Worm (Caenorhabditis elegans) whole organism, L1 larva: ENCODE results near the gene rpt-3.

Experiments
- C34B4.2 ChIP-seq: sonication (generic microtip); optimal IDR thresholded peaks from 2 replicates; lab custom pipeline; 2017; ENCODE audit warnings: mild to moderate bottlenecking, missing genetic modification characterization, missing compliant biosample characterization
- F16B12.6 ChIP-seq: fragments of 150-350 bp; optimal IDR thresholded peaks from 2 replicates; lab custom pipeline; 2014; ENCODE audit warnings: missing biosample characterization, missing genetic modification characterization
- blmp-1 ChIP-seq: fragments of 150-350 bp; optimal IDR thresholded peaks from 2 replicates; lab custom pipeline; 2014; ENCODE audit warnings: missing biosample characterization, missing genetic modification characterization
- ceh-8 ChIP-seq: fragments of 200-800 bp; sonication (Bioruptor generic); optimal IDR thresholded peaks from 2 replicates; lab custom pipeline; 2018; ENCODE audit warnings: mild to moderate bottlenecking, missing genetic modification characterization, moderate library complexity, missing compliant biosample characterization
- ceh-82 ChIP-seq, 3 experiments: fragments of 150-350 bp in 1 of 3; sonication (generic microtip) in 2 of 3; optimal IDR thresholded peaks; 2 replicates each; lab custom pipeline; 2014 to 2017; ENCODE audit warnings: missing biosample characterization in 3 of 3, missing genetic modification characterization in 3 of 3
- dpl-1 ChIP-seq, 3 experiments: fragments of 150-350 bp in 2 of 3; sonication (generic microtip) in 1 of 3; optimal IDR thresholded peaks; 2 replicates each; lab custom pipeline; 2014 to 2017; ENCODE audit warnings: missing biosample characterization in 3 of 3, missing genetic modification characterization in 3 of 3, missing genetic modification reagents in 3 of 3
- efl-1 ChIP-seq, 4 experiments: fragments of 150-350 bp; optimal IDR thresholded peaks in 3 of 4; peaks in 1 of 4; 1 replicate in 1 of 4; 2 replicates in 3 of 4; lab custom pipeline; 2014; ENCODE audit warnings: missing biosample characterization in 2 of 4, missing genetic modification characterization in 2 of 4, missing genetic modification reagents in 2 of 4
- efl-3 ChIP-seq: fragments of 200-800 bp; sonication (Bioruptor generic); optimal IDR thresholded peaks from 2 replicates; lab custom pipeline; 2018; ENCODE audit warnings: mild to moderate bottlenecking, missing genetic modification characterization, missing compliant biosample characterization
- egl-13 ChIP-seq: sonication (generic microtip); optimal IDR thresholded peaks from 2 replicates; lab custom pipeline; 2016; ENCODE audit warnings: missing genotype, missing genetic modification reagents, missing genetic modification characterization, missing compliant biosample characterization
- elt-2 ChIP-seq: sonication (generic microtip); optimal IDR thresholded peaks from 2 replicates; lab custom pipeline; 2016; ENCODE audit warnings: missing genetic modification characterization, mild to moderate bottlenecking, inconsistent platforms, missing compliant biosample characterization, missing genetic modification reagents
- elt-3 ChIP-seq, 6 experiments: fragments of 150-350 bp in 1 of 6; sonication (generic microtip); optimal IDR thresholded peaks; 2 replicates each; lab custom pipeline; 2017 to 2018; ENCODE audit warnings: missing biosample characterization in 6 of 6, missing genetic modification characterization in 6 of 6, inconsistent platforms in 1 of 6
- fkh-4 ChIP-seq: sonication (generic microtip); optimal IDR thresholded peaks from 2 replicates; lab custom pipeline; 2016; ENCODE audit warnings: missing compliant biosample characterization, missing genetic modification characterization, borderline replicate concordance
- fos-1 ChIP-seq: fragments of 150-350 bp; optimal IDR thresholded peaks from 2 replicates; lab custom pipeline; 2014; ENCODE audit warnings: missing biosample characterization, missing genetic modification characterization
- grh-1 ChIP-seq: fragments of 200-800 bp; sonication (Bioruptor generic); IDR thresholded peaks from 2 replicates; pipeline ENCODE4 v1.3.6; 2022; ENCODE audit warnings: missing genetic modification reagents, missing genetic modification characterization, missing compliant biosample characterization
- lin-13 ChIP-seq: fragments of 150-350 bp; optimal IDR thresholded peaks from 2 replicates; lab custom pipeline; 2014; ENCODE audit warnings: missing biosample characterization, missing genetic modification reagents, missing genetic modification characterization
- lin-35 ChIP-seq, 2 experiments: fragments of 150-350 bp; optimal IDR thresholded peaks; 2 replicates each; lab custom pipeline; 2014; ENCODE audit warnings: missing biosample characterization in 2 of 2, missing genetic modification characterization in 2 of 2, missing genetic modification reagents in 2 of 2
- lsy-2 ChIP-seq, 2 experiments: fragments of 150-350 bp; optimal IDR thresholded peaks; 2 replicates each; lab custom pipeline; 2014; ENCODE audit warnings: missing biosample characterization in 2 of 2, missing genetic modification characterization in 2 of 2
- mab-9 ChIP-seq: fragments of 200-800 bp; sonication (Bioruptor generic); IDR thresholded peaks from 2 replicates; pipeline ENCODE4 v1.3.6; 2022; ENCODE audit warnings: missing genetic modification reagents, missing genetic modification characterization, missing compliant biosample characterization
- nhr-12 ChIP-seq: sonication (generic microtip); optimal IDR thresholded peaks from 2 replicates; lab custom pipeline; 2017; ENCODE audit warnings: missing biosample characterization, missing genetic modification characterization
- nhr-19 ChIP-seq: fragments of 200-800 bp; sonication (Bioruptor generic); conservative IDR thresholded peaks from 2 replicates; pipeline ENCODE4 v1.3.6; 2022; ENCODE audit warnings: missing genetic modification characterization, missing compliant biosample characterization
- nhr-20 ChIP-seq: sonication (generic microtip); optimal IDR thresholded peaks from 2 replicates; lab custom pipeline; 2016; ENCODE audit warnings: mild to moderate bottlenecking, missing genetic modification characterization, missing compliant biosample characterization
- nhr-237 ChIP-seq: fragments of 150-350 bp; optimal IDR thresholded peaks from 2 replicates; lab custom pipeline; 2014; ENCODE audit warnings: missing biosample characterization, missing genetic modification characterization
- nhr-28 ChIP-seq: fragments of 150-350 bp; optimal IDR thresholded peaks from 2 replicates; lab custom pipeline; 2014; ENCODE audit warnings: missing biosample characterization, missing genetic modification characterization
- nhr-47 ChIP-seq: sonication (generic microtip); optimal IDR thresholded peaks from 2 replicates; lab custom pipeline; 2016; ENCODE audit warnings: mild to moderate bottlenecking, missing genetic modification characterization, moderate library complexity, missing compliant biosample characterization
- nhr-71 ChIP-seq: sonication (generic microtip); optimal IDR thresholded peaks from 2 replicates; lab custom pipeline; 2016; ENCODE audit warnings: mild to moderate bottlenecking, missing genetic modification characterization, moderate library complexity, missing compliant biosample characterization
- nhr-77 ChIP-seq: fragments of 150-350 bp; optimal IDR thresholded peaks from 2 replicates; lab custom pipeline; 2014; ENCODE audit warnings: missing biosample characterization, missing genetic modification characterization
- nhr-85 ChIP-seq: sonication (generic microtip); peaks from one replicate; lab custom pipeline; 2016; ENCODE audit warnings: missing genetic modification characterization, inconsistent platforms, missing compliant biosample characterization
- nhr-90 ChIP-seq: sonication (generic microtip); optimal IDR thresholded peaks from 2 replicates; lab custom pipeline; 2016; ENCODE audit warnings: mild to moderate bottlenecking, missing genetic modification characterization, missing compliant biosample characterization; ENCODE audit not compliant: poor library complexity
- pqm-1 ChIP-seq: sonication (generic microtip); optimal IDR thresholded peaks from 3 replicates; lab custom pipeline; 2017; ENCODE audit warnings: missing biosample characterization, missing genetic modification characterization
- rnt-1 ChIP-seq: sonication (generic microtip); optimal IDR thresholded peaks from 2 replicates; lab custom pipeline; 2016; ENCODE audit warnings: mild to moderate bottlenecking, missing genetic modification characterization, moderate library complexity, missing compliant biosample characterization
- skn-1 ChIP-seq: fragments of 150-350 bp; optimal IDR thresholded peaks from 2 replicates; lab custom pipeline; 2014; ENCODE audit warnings: missing biosample characterization, missing genetic modification characterization
- snu-23 ChIP-seq: sonication (generic microtip); optimal IDR thresholded peaks from 2 replicates; lab custom pipeline; 2016; ENCODE audit warnings: missing genetic modification characterization, missing compliant biosample characterization
- sox-4 ChIP-seq: sonication (generic microtip); optimal IDR thresholded peaks from 2 replicates; lab custom pipeline; 2016; ENCODE audit warnings: missing genetic modification characterization, missing compliant biosample characterization
- sup-37 ChIP-seq: fragments of 200-800 bp; sonication (Bioruptor generic); optimal IDR thresholded peaks from 2 replicates; lab custom pipeline; 2018; ENCODE audit warnings: mild to moderate bottlenecking, missing genetic modification characterization, missing compliant biosample characterization
- swsn-7 ChIP-seq: sonication (generic microtip); optimal IDR thresholded peaks from 2 replicates; lab custom pipeline; 2016; ENCODE audit warnings: missing genetic modification characterization, missing compliant biosample characterization
- tlp-1 ChIP-seq: fragments of 150-350 bp; optimal IDR thresholded peaks from 2 replicates; lab custom pipeline; 2014; ENCODE audit warnings: missing biosample characterization, missing genetic modification characterization
- unc-86 ChIP-seq: sonication (generic microtip); optimal IDR thresholded peaks from 2 replicates; lab custom pipeline; 2016; ENCODE audit warnings: missing genetic modification characterization, missing compliant biosample characterization
- zip-4 ChIP-seq: fragments of 200-800 bp; sonication (Bioruptor generic); optimal IDR thresholded peaks from 2 replicates; lab custom pipeline; 2018; ENCODE audit warnings: mild to moderate bottlenecking, missing genetic modification characterization, moderate library complexity, missing compliant biosample characterization

rpt-3 gene

DNA sequence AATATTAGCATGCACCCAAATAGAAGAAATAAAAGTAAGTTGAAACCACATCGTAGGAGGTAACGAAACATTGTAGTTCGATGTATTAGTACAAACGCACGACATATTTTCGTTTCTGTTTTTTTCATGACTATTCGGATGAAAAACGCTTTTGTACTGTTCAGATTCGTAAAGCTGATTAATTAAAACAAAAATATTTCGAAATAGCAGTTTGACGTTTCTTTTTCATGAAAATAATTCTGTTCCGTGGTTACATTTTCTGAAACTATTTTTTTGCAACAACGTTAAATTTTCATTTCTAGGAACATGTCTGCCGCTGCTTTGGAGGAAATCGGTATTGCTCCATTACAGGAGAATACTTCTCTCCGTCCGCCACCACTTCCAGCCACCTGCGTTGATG lies at the start of gene rpt-3:
Gene rpt-3, plus strand, starts transcription at position 301 of the 400 bp plus-strand sequence.
- TF ChIP-seq fkh-4 (tag; lab: Kevin White, UChicago) (no peak), pqm-1 (no peak), lin-35 (GFP tag; optimal IDR thresholded peaks at IDR 0.05; lab: Kevin White, UChicago) (no peak), nhr-28 (tag; lab: Kevin White, UChicago) (no peak), nhr-77 (no peak), sox-4 (tag; lab: Kevin White, UChicago) (no peak), F16B12.6 (tag; lab: Kevin White, UChicago) (no peak), ceh-8 (no peak)

DNA sequence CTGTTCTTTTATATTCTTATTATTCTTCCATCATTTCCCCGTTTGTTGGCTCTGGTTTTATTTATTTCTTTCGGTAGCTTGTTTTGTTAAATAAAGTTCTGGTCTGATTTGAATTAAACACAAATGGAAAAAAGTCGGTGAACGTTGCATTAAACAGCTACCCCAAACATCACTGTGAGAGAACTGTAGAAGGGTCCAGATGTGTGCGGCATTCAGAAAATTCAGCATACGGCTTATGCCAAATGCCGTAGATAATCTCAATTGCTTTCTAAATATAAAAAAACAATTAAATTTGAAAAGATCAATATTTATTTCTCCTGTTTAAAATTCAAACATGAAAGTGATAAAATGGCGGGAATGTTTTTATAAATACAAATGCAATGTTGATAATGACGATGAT lies 49.7 kb upstream of the rpt-3 start:
- TF ChIP-seq nhr-19 (GFP tag; lab: Robert Waterston, UW) (no peak), fos-1 (no peak), dpl-1 (GFP tag; optimal IDR thresholded peaks at IDR 0.05; lab: Kevin White, UChicago) (no peak), ceh-82 (tag; optimal IDR thresholded peaks at IDR 0.05; lab: Kevin White, UChicago) (no peak), efl-3 (GFP tag; lab: Kevin White, UChicago) (no peak), tlp-1 (tag; lab: Kevin White, UChicago) (no peak), nhr-12 (no peak), unc-86 (tag; lab: Kevin White, UChicago) (no peak)

DNA sequence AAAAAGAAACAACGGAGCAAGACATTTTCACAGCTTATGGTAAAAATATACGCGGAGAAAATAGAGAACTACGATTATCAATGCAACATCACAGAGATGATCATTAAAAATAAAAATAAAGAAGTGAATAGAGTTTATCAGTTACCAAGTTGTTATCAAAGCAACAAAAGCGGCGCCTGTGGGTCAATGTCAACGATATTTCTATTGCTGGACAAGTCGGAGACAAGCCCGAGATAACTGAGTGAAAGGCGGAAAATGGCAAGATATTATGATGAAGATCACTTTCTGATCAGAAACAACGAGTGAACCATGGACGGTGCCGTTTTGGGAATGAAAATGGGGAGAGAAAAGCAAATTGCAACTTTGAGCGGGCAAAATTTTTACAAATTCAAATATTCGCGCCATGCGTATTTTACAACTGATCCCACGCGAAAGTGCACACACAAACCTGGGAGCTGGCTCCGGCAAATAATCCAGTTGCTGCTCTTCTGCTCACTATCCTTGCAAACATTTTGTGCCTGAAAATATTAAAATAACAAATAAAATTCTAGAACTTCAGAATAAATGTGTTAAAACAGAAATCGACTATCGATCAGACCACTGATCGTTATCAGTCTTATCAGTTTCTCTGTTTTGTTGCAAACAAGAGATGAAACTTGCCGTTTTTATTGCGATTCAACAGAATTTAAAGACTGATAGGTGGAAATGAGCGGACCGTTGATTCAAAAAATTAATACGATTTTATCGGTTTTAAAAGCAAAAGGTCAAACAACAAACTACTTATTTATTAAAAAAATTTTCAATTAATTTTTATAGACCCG lies 47.1 kb upstream of the rpt-3 start, which contains the start of gene mel-32:
Gene mel-32, minus strand, starts transcription at position 696 of the 821 bp plus-strand sequence.
- no peak for TF ChIP-seq nhr-237 (tag; lab: Kevin White, UChicago)
- TF ChIP-seq elt-3 (tag; optimal IDR thresholded peaks at IDR 0.05; lab: Kevin White, UChicago) = peak in 1 of 6 experiments; percentile 67
- TF ChIP-seq nhr-90 (tag; lab: Kevin White, UChicago) = no peak
- TF ChIP-seq ceh-82 (tag; optimal IDR thresholded peaks at IDR 0.05; lab: Kevin White, UChicago) = peak in 1 of 3 experiments; percentile 15
- peak; percentile 81 to 84 for TF ChIP-seq efl-1 (optimal IDR thresholded peaks at IDR 0.05; lab: Kevin White, UChicago)
- TF ChIP-seq efl-1 (GFP tag; optimal IDR thresholded peaks at IDR 0.05 in 1 of 2; lab: Kevin White, UChicago) = peak; percentile 84 to 98
- TF ChIP-seq nhr-19 (GFP tag; lab: Robert Waterston, UW) = peak; percentile 38
- TF ChIP-seq grh-1 (GFP tag; lab: Robert Waterston, UW) = no peak
- peak; percentile 41 for TF ChIP-seq nhr-71
- TF ChIP-seq F16B12.6 (tag; lab: Kevin White, UChicago) = peak; percentile 76
- TF ChIP-seq efl-3 (GFP tag; lab: Kevin White, UChicago) = no peak
- TF ChIP-seq C34B4.2 (tag; lab: Kevin White, UChicago) = no peak
- TF ChIP-seq nhr-85 (tag; lab: Kevin White, UChicago) = peak; percentile 12
- TF ChIP-seq egl-13 (tag; lab: Kevin White, UChicago) = no peak
- no peak for TF ChIP-seq unc-86 (tag; lab: Kevin White, UChicago)
- TF ChIP-seq rnt-1 (tag; lab: Kevin White, UChicago) = peak; percentile 37
- no peak for TF ChIP-seq skn-1
- peak; percentile 65 to 76 for TF ChIP-seq lin-35 (GFP tag; optimal IDR thresholded peaks at IDR 0.05; lab: Kevin White, UChicago)
- TF ChIP-seq lin-13 = peak; percentile 1
- TF ChIP-seq mab-9 (GFP tag; lab: Robert Waterston, UW) = no peak
- peak; percentile 71 to 83 (median 75) for TF ChIP-seq dpl-1 (GFP tag; optimal IDR thresholded peaks at IDR 0.05; lab: Kevin White, UChicago)
- peak; percentile 36 for TF ChIP-seq nhr-20 (tag; lab: Kevin White, UChicago)
- TF ChIP-seq nhr-47 = peak; percentile 20
- TF ChIP-seq sup-37 (GFP tag; lab: Kevin White, UChicago) = no peak
- TF ChIP-seq lsy-2 (tag; optimal IDR thresholded peaks at IDR 0.05; lab: Kevin White, UChicago) = peak in 1 of 2 experiments; percentile 55
- no peak for TF ChIP-seq zip-4 (GFP tag; lab: Kevin White, UChicago)
- peak; percentile 26 for TF ChIP-seq snu-23
- no peak for TF ChIP-seq fkh-4 (tag; lab: Kevin White, UChicago)
- TF ChIP-seq blmp-1 (tag; lab: Kevin White, UChicago) = peak; percentile 84
- TF ChIP-seq ceh-8 = no peak
- no peak for TF ChIP-seq swsn-7 (tag; lab: Kevin White, UChicago)
- TF ChIP-seq elt-2 (tag; lab: Kevin White, UChicago) = peak; percentile 51
